Worm (Caenorhabditis elegans) whole organism, L1 larva: Measurements from ENCODE around the gene lon-8.

Source experiments
- C34B4.2 ChIP-seq: sonication (generic microtip); optimal IDR thresholded peaks from 2 replicates; lab custom pipeline; 2017; ENCODE audit warnings: mild to moderate bottlenecking, missing genetic modification characterization, missing compliant biosample characterization
- F16B12.6 ChIP-seq: fragments of 150-350 bp; optimal IDR thresholded peaks from 2 replicates; lab custom pipeline; 2014; ENCODE audit warnings: missing biosample characterization, missing genetic modification characterization
- Y116A8C.19 ChIP-seq: sonication (generic microtip); optimal IDR thresholded peaks from 2 replicates; lab custom pipeline; 2016; ENCODE audit warnings: missing compliant biosample characterization, missing genetic modification characterization, borderline replicate concordance
- aha-1 ChIP-seq: fragments of 150-350 bp; optimal IDR thresholded peaks from 2 replicates; lab custom pipeline; 2014; ENCODE audit warnings: missing biosample characterization, missing genetic modification characterization
- alr-1 ChIP-seq: fragments of 200-800 bp; sonication (Bioruptor generic); optimal IDR thresholded peaks from 2 replicates; lab custom pipeline; 2018; ENCODE audit warnings: borderline replicate concordance, mild to moderate bottlenecking, missing genetic modification characterization, missing compliant biosample characterization
- ama-1 ChIP-seq: fragments of 150-350 bp; optimal IDR thresholded peaks from 2 replicates; lab custom pipeline; 2014
- blmp-1 ChIP-seq: fragments of 150-350 bp; optimal IDR thresholded peaks from 2 replicates; lab custom pipeline; 2014; ENCODE audit warnings: missing biosample characterization, missing genetic modification characterization
- ceh-88 ChIP-seq: fragments of 200-800 bp; sonication (Bioruptor generic); IDR thresholded peaks from 2 replicates; pipeline ENCODE4 v1.3.6; 2022; ENCODE audit warnings: missing genetic modification characterization, missing compliant biosample characterization
- ces-1 ChIP-seq: fragments of 150-350 bp; optimal IDR thresholded peaks from 2 replicates; lab custom pipeline; 2014; ENCODE audit warnings: missing biosample characterization, missing genetic modification reagents, missing genetic modification characterization
- efl-1 ChIP-seq, 4 experiments: fragments of 150-350 bp; optimal IDR thresholded peaks in 3 of 4; peaks in 1 of 4; 1 replicate in 1 of 4; 2 replicates in 3 of 4; lab custom pipeline; 2014; ENCODE audit warnings: missing biosample characterization in 2 of 4, missing genetic modification characterization in 2 of 4, missing genetic modification reagents in 2 of 4
- egl-13 ChIP-seq: sonication (generic microtip); optimal IDR thresholded peaks from 2 replicates; lab custom pipeline; 2016; ENCODE audit warnings: missing genotype, missing genetic modification reagents, missing genetic modification characterization, missing compliant biosample characterization
- elt-3 ChIP-seq, 6 experiments: fragments of 150-350 bp in 1 of 6; sonication (generic microtip); optimal IDR thresholded peaks; 2 replicates each; lab custom pipeline; 2017 to 2018; ENCODE audit warnings: missing biosample characterization in 6 of 6, missing genetic modification characterization in 6 of 6, inconsistent platforms in 1 of 6
- ets-5 ChIP-seq: fragments of 200-800 bp; sonication (Bioruptor generic); IDR thresholded peaks from 2 replicates; pipeline ENCODE4 v1.3.6; 2022; ENCODE audit warnings: missing genetic modification characterization, missing compliant biosample characterization
- fkh-10 ChIP-seq: sonication (generic microtip); optimal IDR thresholded peaks from 2 replicates; lab custom pipeline; 2017; ENCODE audit warnings: missing biosample characterization, missing genetic modification reagents, missing genetic modification characterization
- fkh-4 ChIP-seq: sonication (generic microtip); optimal IDR thresholded peaks from 2 replicates; lab custom pipeline; 2016; ENCODE audit warnings: missing compliant biosample characterization, missing genetic modification characterization, borderline replicate concordance
- fkh-8 ChIP-seq: sonication (generic microtip); optimal IDR thresholded peaks from 2 replicates; lab custom pipeline; 2016; ENCODE audit warnings: mild to moderate bottlenecking, missing genetic modification characterization, missing compliant biosample characterization
- fos-1 ChIP-seq: fragments of 150-350 bp; optimal IDR thresholded peaks from 2 replicates; lab custom pipeline; 2014; ENCODE audit warnings: missing biosample characterization, missing genetic modification characterization
- grh-1 ChIP-seq: fragments of 200-800 bp; sonication (Bioruptor generic); IDR thresholded peaks from 2 replicates; pipeline ENCODE4 v1.3.6; 2022; ENCODE audit warnings: missing genetic modification reagents, missing genetic modification characterization, missing compliant biosample characterization
- hpl-2 ChIP-seq: fragments of 150-350 bp; optimal IDR thresholded peaks from 2 replicates; lab custom pipeline; 2014; ENCODE audit warnings: missing biosample characterization, missing genetic modification reagents, missing genetic modification characterization
- isw-1 ChIP-seq: fragments of 200-800 bp; sonication (Bioruptor generic); IDR thresholded peaks from 2 replicates; pipeline ENCODE4 v1.3.6; 2022; ENCODE audit warnings: missing genetic modification characterization, missing compliant biosample characterization
- jun-1 ChIP-seq: fragments of 150-350 bp; optimal IDR thresholded peaks from 2 replicates; lab custom pipeline; 2014; ENCODE audit warnings: missing biosample characterization, missing genetic modification reagents, missing genetic modification characterization
- lin-13 ChIP-seq: fragments of 150-350 bp; optimal IDR thresholded peaks from 2 replicates; lab custom pipeline; 2014; ENCODE audit warnings: missing biosample characterization, missing genetic modification reagents, missing genetic modification characterization
- lin-14 ChIP-seq: fragments of 200-800 bp; sonication (Bioruptor generic); optimal IDR thresholded peaks from 2 replicates; lab custom pipeline; 2018; ENCODE audit warnings: mild to moderate bottlenecking, missing genetic modification characterization, moderate library complexity, missing compliant biosample characterization
- lin-39 ChIP-seq: fragments of 150-350 bp; optimal IDR thresholded peaks from 2 replicates; lab custom pipeline; 2014; ENCODE audit warnings: missing biosample characterization, missing genetic modification reagents, missing genetic modification characterization
- lsy-2 ChIP-seq, 2 experiments: fragments of 150-350 bp; optimal IDR thresholded peaks; 2 replicates each; lab custom pipeline; 2014; ENCODE audit warnings: missing biosample characterization in 2 of 2, missing genetic modification characterization in 2 of 2
- mef-2 ChIP-seq: fragments of 150-350 bp; optimal IDR thresholded peaks from 2 replicates; lab custom pipeline; 2014; ENCODE audit warnings: missing biosample characterization, missing genetic modification characterization
- mep-1 ChIP-seq: fragments of 150-350 bp; optimal IDR thresholded peaks from 2 replicates; lab custom pipeline; 2014; ENCODE audit warnings: missing biosample characterization, missing genetic modification characterization
- nhr-12 ChIP-seq: sonication (generic microtip); optimal IDR thresholded peaks from 2 replicates; lab custom pipeline; 2017; ENCODE audit warnings: missing biosample characterization, missing genetic modification characterization
- nhr-19 ChIP-seq: fragments of 200-800 bp; sonication (Bioruptor generic); conservative IDR thresholded peaks from 2 replicates; pipeline ENCODE4 v1.3.6; 2022; ENCODE audit warnings: missing genetic modification characterization, missing compliant biosample characterization
- nhr-20 ChIP-seq: sonication (generic microtip); optimal IDR thresholded peaks from 2 replicates; lab custom pipeline; 2016; ENCODE audit warnings: mild to moderate bottlenecking, missing genetic modification characterization, missing compliant biosample characterization
- nhr-76 ChIP-seq: sonication (generic microtip); optimal IDR thresholded peaks from 2 replicates; lab custom pipeline; 2017; ENCODE audit warnings: missing biosample characterization, missing genetic modification characterization
- nhr-77 ChIP-seq: fragments of 150-350 bp; optimal IDR thresholded peaks from 2 replicates; lab custom pipeline; 2014; ENCODE audit warnings: missing biosample characterization, missing genetic modification characterization
- nhr-85 ChIP-seq: sonication (generic microtip); peaks from one replicate; lab custom pipeline; 2016; ENCODE audit warnings: missing genetic modification characterization, inconsistent platforms, missing compliant biosample characterization
- nhr-90 ChIP-seq: sonication (generic microtip); optimal IDR thresholded peaks from 2 replicates; lab custom pipeline; 2016; ENCODE audit warnings: mild to moderate bottlenecking, missing genetic modification characterization, missing compliant biosample characterization; ENCODE audit not compliant: poor library complexity
- rnt-1 ChIP-seq: sonication (generic microtip); optimal IDR thresholded peaks from 2 replicates; lab custom pipeline; 2016; ENCODE audit warnings: mild to moderate bottlenecking, missing genetic modification characterization, moderate library complexity, missing compliant biosample characterization
- skn-1 ChIP-seq: fragments of 150-350 bp; optimal IDR thresholded peaks from 2 replicates; lab custom pipeline; 2014; ENCODE audit warnings: missing biosample characterization, missing genetic modification characterization
- snpc-4 ChIP-seq: fragments of 150-350 bp; optimal IDR thresholded peaks from 2 replicates; lab custom pipeline; 2014; ENCODE audit warnings: missing biosample characterization, missing genetic modification characterization
- snu-23 ChIP-seq: sonication (generic microtip); optimal IDR thresholded peaks from 2 replicates; lab custom pipeline; 2016; ENCODE audit warnings: missing genetic modification characterization, missing compliant biosample characterization
- sox-4 ChIP-seq: sonication (generic microtip); optimal IDR thresholded peaks from 2 replicates; lab custom pipeline; 2016; ENCODE audit warnings: missing genetic modification characterization, missing compliant biosample characterization
- swsn-7 ChIP-seq: sonication (generic microtip); optimal IDR thresholded peaks from 2 replicates; lab custom pipeline; 2016; ENCODE audit warnings: missing genetic modification characterization, missing compliant biosample characterization
- unc-130 ChIP-seq: fragments of 150-350 bp; optimal IDR thresholded peaks from 2 replicates; lab custom pipeline; 2017; ENCODE audit warnings: missing biosample characterization, missing genetic modification characterization, inconsistent platforms
- zag-1 ChIP-seq: fragments of 150-350 bp; optimal IDR thresholded peaks from 2 replicates; lab custom pipeline; 2014; ENCODE audit warnings: missing biosample characterization, missing genetic modification characterization
- ztf-11 ChIP-seq, 2 experiments: sonication (generic microtip); optimal IDR thresholded peaks; 2 replicates each; lab custom pipeline; 2016 to 2017; ENCODE audit warnings: missing genetic modification characterization in 2 of 2, missing biosample characterization in 1 of 2, missing compliant biosample characterization in 1 of 2

lon-8 gene

ce11 chrV:17966747-17967146, 34.4 kb downstream of the lon-8 start, which contains the start of gene gck-3:
Gene gck-3 (minus strand): TSS chrV:17966847.
- no peak for TF ChIP-seq fkh-4
- TF ChIP-seq snpc-4 = no peak
- TF ChIP-seq ces-1 (GFP tag; lab: Kevin White, UChicago) = no peak
- TF ChIP-seq alr-1 (tag; lab: Kevin White, UChicago) = no peak
- TF ChIP-seq nhr-76 (tag; lab: Kevin White, UChicago) = no peak
- no peak for TF ChIP-seq aha-1 (tag; lab: Kevin White, UChicago)
- TF ChIP-seq nhr-90 (tag; lab: Kevin White, UChicago) = no peak
- TF ChIP-seq unc-130 = no peak
- no peak for TF ChIP-seq elt-3 (tag; optimal IDR thresholded peaks at IDR 0.05; lab: Kevin White, UChicago)
- no peak for TF ChIP-seq nhr-19 (GFP tag; lab: Robert Waterston, UW)
- TF ChIP-seq jun-1 (tag; lab: Kevin White, UChicago) = no peak
- no peak for TF ChIP-seq Y116A8C.19 (tag; lab: Kevin White, UChicago)
- TF ChIP-seq egl-13 (tag; lab: Kevin White, UChicago) = no peak
- TF ChIP-seq blmp-1 = no peak
- TF ChIP-seq ets-5 (GFP tag; lab: Robert Waterston, UW) = no peak
- TF ChIP-seq fos-1 (tag; lab: Kevin White, UChicago) = no peak
- no peak for TF ChIP-seq lsy-2 (tag; optimal IDR thresholded peaks at IDR 0.05; lab: Kevin White, UChicago)
- TF ChIP-seq snu-23 (GFP tag; lab: Kevin White, UChicago) = no peak
- no peak for TF ChIP-seq mef-2

ce11 chrV:17962500-17962899, 38.7 kb downstream of the lon-8 start:
- TF ChIP-seq zag-1 (tag; lab: Kevin White, UChicago) = no peak
- TF ChIP-seq hpl-2 (GFP tag; lab: Kevin White, UChicago) = no peak
- TF ChIP-seq lin-13 (GFP tag; lab: Kevin White, UChicago) = no peak
- TF ChIP-seq ceh-88 = no peak
- no peak for TF ChIP-seq fkh-8
- no peak for TF ChIP-seq fkh-10
- TF ChIP-seq aha-1 (tag; lab: Kevin White, UChicago) = no peak
- no peak for TF ChIP-seq nhr-76 (tag; lab: Kevin White, UChicago)
- TF ChIP-seq rnt-1 = no peak
- TF ChIP-seq snu-23 (GFP tag; lab: Kevin White, UChicago) = no peak
- no peak for TF ChIP-seq skn-1 (tag; lab: Kevin White, UChicago)
- no peak for TF ChIP-seq lin-14 (GFP tag; lab: Kevin White, UChicago)
- TF ChIP-seq nhr-77 (tag; lab: Kevin White, UChicago) = no peak
- TF ChIP-seq, all 84 proteins: peak for 0

ce11 chrV:17956109-17956508, 45.1 kb downstream of the lon-8 start:
- no peak for TF ChIP-seq ztf-11 (tag; optimal IDR thresholded peaks at IDR 0.05; lab: Kevin White, UChicago)
- TF ChIP-seq nhr-85 (tag; lab: Kevin White, UChicago) = peak; percentile 58
- no peak for TF ChIP-seq efl-1 (optimal IDR thresholded peaks at IDR 0.05; lab: Kevin White, UChicago)
- peak in 1 of 2 experiments; percentile 90 for TF ChIP-seq efl-1 (GFP tag; optimal IDR thresholded peaks at IDR 0.05 in 1 of 2; lab: Kevin White, UChicago)
- no peak for TF ChIP-seq ama-1

- TF ChIP-seq efl-1 (optimal IDR thresholded peaks at IDR 0.05; lab: Kevin White, UChicago) (no peak), efl-1 (GFP tag; optimal IDR thresholded peaks at IDR 0.05 in 1 of 2; lab: Kevin White, UChicago) (peak in 1 of 2 experiments; percentile 54), ztf-11 (tag; optimal IDR thresholded peaks at IDR 0.05; lab: Kevin White, UChicago) (no peak)
Observed at ce11 chrV:17952280-17952679, 48.9 kb downstream of the lon-8 start.

ce11 chrV:17951172-17951999, 49.8 kb downstream of the lon-8 start, which contains the start of gene Y59A8B.24:
Gene Y59A8B.24 (plus strand): TSS chrV:17951949.
- TF ChIP-seq nhr-20 (tag; lab: Kevin White, UChicago) (peak; percentile 92), ztf-11 (tag; optimal IDR thresholded peaks at IDR 0.05; lab: Kevin White, UChicago) (peak in 1 of 2 experiments; percentile 92), nhr-12 (tag; lab: Kevin White, UChicago) (no peak), swsn-7 (peak; percentile 92), fkh-4 (peak; percentile 79), grh-1 (peak; percentile 63; the same call in 1 of the 2 replicates), fkh-10 (peak; percentile 89), nhr-85 (tag; lab: Kevin White, UChicago) (peak; percentile 95), mep-1 (tag; lab: Kevin White, UChicago) (peak; percentile 86), isw-1 (peak; percentile 93), sox-4 (tag; lab: Kevin White, UChicago) (peak; percentile 81), F16B12.6 (peak; percentile 69), mef-2 (peak; percentile 80), lin-14 (GFP tag; lab: Kevin White, UChicago) (peak; percentile 97), lin-39 (tag; lab: Kevin White, UChicago) (no peak), C34B4.2 (no peak), nhr-77 (tag; lab: Kevin White, UChicago) (peak; percentile 91)
